Fruit fly (Drosophila melanogaster) whole organism, embryonic: ENCODE results near the gene Gycalpha99B.
A peak's percentile ranks its signal among the peaks of the same experiment; 100 is the strongest.

Experiments used
- Bdp1 ChIP-seq: fragments of 200-800 bp; sonication (Bioruptor generic); optimal IDR thresholded peaks from 3 replicates; lab custom pipeline; 2016; ENCODE audit warnings: missing biosample characterization, missing genetic modification characterization
- CG10462 ChIP-seq: fragments of 200-800 bp; sonication (Bioruptor generic); optimal IDR thresholded peaks from 2 replicates; lab custom pipeline; 2016; ENCODE audit warnings: missing biosample characterization, missing genetic modification characterization
- CG1233 ChIP-seq: fragments of 200-800 bp; sonication (Bioruptor generic); optimal IDR thresholded peaks from 4 replicates; lab custom pipeline; 2018; ENCODE audit warnings: missing biosample characterization, mild to moderate bottlenecking, missing genetic modification characterization
- CG12659 ChIP-seq: fragments of 200-800 bp; sonication (Bioruptor generic); optimal IDR thresholded peaks from 3 replicates; lab custom pipeline; 2017; ENCODE audit warnings: mild to moderate bottlenecking, missing biosample characterization, missing genetic modification reagents, missing genetic modification characterization
- CG15514 ChIP-seq: fragments of 200-800 bp; sonication (Bioruptor generic); optimal IDR thresholded peaks from 3 replicates; lab custom pipeline; 2017; ENCODE audit warnings: missing biosample characterization, missing genetic modification characterization, mild to moderate bottlenecking, moderate library complexity, missing genetic modification reagents
- CG16813 ChIP-seq: fragments of 200-800 bp; sonication (Bioruptor generic); IDR thresholded peaks from 3 replicates; pipeline ENCODE4 v1.3.6; 2022; ENCODE audit warnings: missing biosample characterization, missing genetic modification characterization; ENCODE audit not compliant: partially characterized antibody
- CG18619 ChIP-seq: fragments of 200-800 bp; sonication (Bioruptor generic); optimal IDR thresholded peaks from 3 replicates; lab custom pipeline; 2017; ENCODE audit warnings: missing biosample characterization, mild to moderate bottlenecking, missing genetic modification characterization
- CG2875 ChIP-seq: fragments of 200-800 bp; sonication (Bioruptor generic); optimal IDR thresholded peaks from 2 replicates; lab custom pipeline; 2017; ENCODE audit warnings: missing biosample characterization, mild to moderate bottlenecking, missing genetic modification characterization, missing genetic modification reagents
- CG31388 ChIP-seq: fragments of 200-800 bp; sonication (Bioruptor generic); optimal IDR thresholded peaks from 2 replicates; lab custom pipeline; 2016; ENCODE audit warnings: missing biosample characterization, missing genetic modification characterization
- CG32532 ChIP-seq: fragments of 200-800 bp; sonication (Bioruptor generic); IDR thresholded peaks from 2 replicates; pipeline ENCODE4 v1.3.6; 2022; ENCODE audit warnings: missing biosample characterization, missing genetic modification characterization
- CG32767 ChIP-seq: fragments of 200-800 bp; sonication (Bioruptor generic); IDR thresholded peaks from 2 replicates; pipeline ENCODE4 v1.3.6; 2022; ENCODE audit warnings: missing biosample characterization, missing genetic modification characterization
- CG33557 ChIP-seq: fragments of 200-800 bp; sonication (Bioruptor generic); optimal IDR thresholded peaks from 2 replicates; lab custom pipeline; 2019; ENCODE audit warnings: missing biosample characterization, mild to moderate bottlenecking, missing genetic modification characterization, moderate library complexity
- CG3726 ChIP-seq: fragments of 200-800 bp; sonication (Bioruptor generic); IDR thresholded peaks from 3 replicates; pipeline ENCODE4, ENCODE4 v1.3.6; 2022; ENCODE audit warnings: missing biosample characterization, missing genetic modification characterization
- CG4328 ChIP-seq: fragments of 200-800 bp; sonication (Bioruptor generic); optimal IDR thresholded peaks from 3 replicates; lab custom pipeline; 2017; ENCODE audit warnings: missing biosample characterization, missing genetic modification reagents, missing genetic modification characterization
- CG4360 ChIP-seq: fragments of 200-800 bp; sonication (Bioruptor generic); IDR thresholded peaks from 2 replicates; pipeline ENCODE4 v1.3.6; 2022; ENCODE audit warnings: missing biosample characterization, missing genetic modification characterization
- CG4424 ChIP-seq: fragments of 200-800 bp; sonication (Bioruptor generic); optimal IDR thresholded peaks from 3 replicates; lab custom pipeline; 2016; ENCODE audit warnings: missing biosample characterization, missing genetic modification characterization
- CG4707 ChIP-seq: fragments of 200-800 bp; sonication (Bioruptor generic); optimal IDR thresholded peaks from 2 replicates; lab custom pipeline; 2018; ENCODE audit warnings: missing biosample characterization, mild to moderate bottlenecking, missing genetic modification characterization, moderate library complexity
- CG4854 ChIP-seq: fragments of 200-800 bp; sonication (Bioruptor generic); optimal IDR thresholded peaks from 2 replicates; lab custom pipeline; 2016; ENCODE audit warnings: missing biosample characterization, missing genetic modification characterization, inconsistent platforms
- CG6813 ChIP-seq: fragments of 200-800 bp; sonication (Bioruptor generic); optimal IDR thresholded peaks from 2 replicates; lab custom pipeline; 2017; ENCODE audit warnings: missing biosample characterization, missing genetic modification characterization, mild to moderate bottlenecking, moderate library complexity, missing genetic modification reagents
- CG7271 ChIP-seq: fragments of 200-800 bp; sonication (Bioruptor generic); optimal IDR thresholded peaks from 2 replicates; lab custom pipeline; 2018; ENCODE audit warnings: missing biosample characterization, mild to moderate bottlenecking, missing genetic modification characterization, moderate library complexity
- CG8089 ChIP-seq: fragments of 200-800 bp; sonication (Bioruptor generic); optimal IDR thresholded peaks from 3 replicates; lab custom pipeline; 2016; ENCODE audit warnings: missing biosample characterization, missing genetic modification characterization
- CG8359 ChIP-seq: fragments of 200-800 bp; sonication (Bioruptor generic); optimal IDR thresholded peaks from 2 replicates; lab custom pipeline; 2017; ENCODE audit warnings: missing biosample characterization, mild to moderate bottlenecking, missing genetic modification characterization, borderline replicate concordance
- CG9609 ChIP-seq: fragments of 200-800 bp; sonication (Bioruptor generic); optimal IDR thresholded peaks from 3 replicates; lab custom pipeline; 2016; ENCODE audit warnings: missing biosample characterization, missing genetic modification characterization
- CG9817 ChIP-seq: fragments of 200-800 bp; sonication (Bioruptor generic); optimal IDR thresholded peaks from 2 replicates; lab custom pipeline; 2018; ENCODE audit warnings: missing biosample characterization, mild to moderate bottlenecking, missing genetic modification characterization, moderate library complexity
- Doc2 ChIP-seq: fragments of 200-800 bp; sonication (Bioruptor generic); IDR thresholded peaks from 2 replicates; pipeline ENCODE4 v1.3.6; 2022; ENCODE audit warnings: missing biosample characterization, missing genetic modification characterization
- HmgD ChIP-seq: fragments of 200-800 bp; sonication (Bioruptor generic); optimal IDR thresholded peaks from 3 replicates; lab custom pipeline; 2016; ENCODE audit warnings: missing biosample characterization, missing genetic modification characterization
- Hr3 ChIP-seq: fragments of 200-800 bp; sonication (Bioruptor generic); optimal IDR thresholded peaks from 3 replicates; lab custom pipeline; 2016; ENCODE audit warnings: missing biosample characterization, missing genetic modification characterization
- Jarid2 ChIP-seq: fragments of 200-800 bp; sonication (Bioruptor generic); optimal IDR thresholded peaks from 3 replicates; lab custom pipeline; 2017; ENCODE audit warnings: mild to moderate bottlenecking, missing biosample characterization, missing genetic modification reagents, missing genetic modification characterization
- Kr ChIP-seq: fragments of 200-800 bp; sonication (Bioruptor generic); optimal IDR thresholded peaks from 2 replicates; lab custom pipeline; 2017; ENCODE audit warnings: missing biosample characterization, mild to moderate bottlenecking, missing genetic modification characterization
- Lhr ChIP-seq: fragments of 200-800 bp; sonication (Bioruptor generic); optimal IDR thresholded peaks from 3 replicates; lab custom pipeline; 2017; ENCODE audit warnings: mild to moderate bottlenecking, missing biosample characterization, missing genetic modification reagents, missing genetic modification characterization
- Med ChIP-seq: fragments of 200-800 bp; sonication (Bioruptor generic); peaks from one replicate; lab custom pipeline; 2016; ENCODE audit warnings: missing biosample characterization, missing genetic modification characterization, mild to moderate bottlenecking, inconsistent platforms, moderate library complexity
- NC2α ChIP-seq: fragments of 200-800 bp; sonication (Bioruptor generic); optimal IDR thresholded peaks from 2 replicates; lab custom pipeline; 2016; ENCODE audit warnings: missing biosample characterization, missing genetic modification characterization
- Pdp1 ChIP-seq, 2 experiments: fragments of 200-800 bp; sonication (Bioruptor generic); optimal IDR thresholded peaks; 3 replicates each; lab custom pipeline; 2016; ENCODE audit warnings: missing biosample characterization in 2 of 2, missing genetic modification characterization in 2 of 2, mild to moderate bottlenecking in 1 of 2, moderate library complexity in 1 of 2
- Six4 ChIP-seq: fragments of 200-800 bp; sonication (Bioruptor generic); optimal IDR thresholded peaks from 2 replicates; lab custom pipeline; 2016; ENCODE audit warnings: missing biosample characterization, missing genetic modification characterization
- Sox102F ChIP-seq: fragments of 200-800 bp; sonication (Bioruptor generic); optimal IDR thresholded peaks from 2 replicates; lab custom pipeline; 2018; ENCODE audit warnings: missing biosample characterization, mild to moderate bottlenecking, missing genetic modification characterization, moderate library complexity
- Tbp ChIP-seq: fragments of >200 bp; optimal IDR thresholded peaks from 2 replicates; lab custom pipeline; 2018; ENCODE audit warnings: missing biosample characterization, missing genetic modification characterization
- ap ChIP-seq: fragments of 200-800 bp; sonication (Bioruptor generic); IDR thresholded peaks from 2 replicates; pipeline ENCODE4 v1.3.6; 2022; ENCODE audit warnings: missing biosample characterization, missing genetic modification characterization
- bcd ChIP-seq: fragments of 200-800 bp; sonication (Bioruptor generic); optimal IDR thresholded peaks from 2 replicates; lab custom pipeline; 2017; ENCODE audit warnings: missing biosample characterization, mild to moderate bottlenecking, missing genetic modification characterization
- bigmax ChIP-seq: fragments of 200-800 bp; sonication (Bioruptor generic); optimal IDR thresholded peaks from 2 replicates; lab custom pipeline; 2018; ENCODE audit warnings: missing biosample characterization, mild to moderate bottlenecking, missing genetic modification characterization
- cato ChIP-seq: fragments of 200-800 bp; sonication (Bioruptor generic); optimal IDR thresholded peaks from 2 replicates; lab custom pipeline; 2016; ENCODE audit warnings: missing biosample characterization, missing genetic modification characterization, borderline replicate concordance
- croc ChIP-seq: fragments of 200-800 bp; sonication (Bioruptor generic); conservative IDR thresholded peaks from 3 replicates; pipeline ENCODE4 v1.3.6; 2022; ENCODE audit warnings: missing biosample characterization, missing genetic modification characterization
- gfzf ChIP-seq: fragments of 200-800 bp; sonication (Bioruptor generic); optimal IDR thresholded peaks from 2 replicates; lab custom pipeline; 2016; ENCODE audit warnings: missing biosample characterization, mild to moderate bottlenecking, missing genetic modification characterization, moderate library complexity
- pan ChIP-seq, 4 experiments: fragments of >200 bp in 3 of 4; fragments of 200-800 bp in 1 of 4; sonication (Bioruptor generic) in 1 of 4; optimal IDR thresholded peaks in 3 of 4; IDR thresholded peaks in 1 of 4; 2 replicates each; pipeline versions ENCODE4 v1.3.6 to Lab custom; 2017 to 2022; ENCODE audit warnings: missing biosample characterization in 2 of 4, missing genetic modification characterization in 2 of 4, mixed read lengths in 1 of 4
- slbo ChIP-seq: fragments of 200-800 bp; sonication (Bioruptor generic); IDR thresholded peaks from 2 replicates; pipeline ENCODE4 v1.3.6; 2022; ENCODE audit warnings: missing biosample characterization, missing genetic modification characterization
- sna ChIP-seq: fragments of 200-800 bp; sonication (Bioruptor generic); IDR thresholded peaks from 2 replicates; pipeline ENCODE4 v1.3.6; 2022; ENCODE audit warnings: missing biosample characterization, missing genetic modification characterization; ENCODE audit not compliant: partially characterized antibody
- tin ChIP-seq: fragments of 200-800 bp; sonication (Bioruptor generic); optimal IDR thresholded peaks from 3 replicates; lab custom pipeline; 2016; ENCODE audit warnings: missing biosample characterization, missing genetic modification characterization
- trem ChIP-seq: fragments of 200-800 bp; optimal IDR thresholded peaks from 3 replicates; lab custom pipeline; 2019; ENCODE audit warnings: missing biosample characterization, mild to moderate bottlenecking, missing genetic modification characterization, moderate library complexity
- vnd ChIP-seq: fragments of 200-800 bp; sonication (Bioruptor generic); IDR thresholded peaks from 3 replicates; pipeline ENCODE4 v1.3.6; 2022; ENCODE audit warnings: missing biosample characterization, missing genetic modification characterization; ENCODE audit not compliant: partially characterized antibody

Gycalpha99B gene

dm6 chr3R:29725577-29726240, 43.4 kb downstream of the Gycalpha99B start, which contains the start of gene Kul (continued):
- no peak for TF ChIP-seq CG3726 (GFP tag; lab: Robert Waterston, UW)
- TF ChIP-seq CG1233 = peak; percentile 11
- TF ChIP-seq CG32767 = no peak
- peak; percentile 45 for TF ChIP-seq CG15514 (GFP tag; lab: Kevin White, UChicago)
- TF ChIP-seq tin = no peak
- no peak for TF ChIP-seq CG4360 (GFP tag; lab: Robert Waterston, UW)
- TF ChIP-seq gfzf (GFP tag; lab: Kevin White, UChicago) = peak; percentile 87
- peak; percentile 40 for TF ChIP-seq CG32532
- TF ChIP-seq Lhr (GFP tag; lab: Kevin White, UChicago) = peak; percentile 50
- no peak for TF ChIP-seq CG33557 (GFP tag; lab: Kevin White, UChicago)
- TF ChIP-seq Med (GFP tag; lab: Kevin White, UChicago) = peak; percentile 84
- no peak for TF ChIP-seq CG2875 (GFP tag; lab: Kevin White, UChicago)
- TF ChIP-seq Kr (GFP tag; lab: Kevin White, UChicago) = no peak
- no peak for TF ChIP-seq sna (GFP tag; lab: Robert Waterston, UW)
- peak; percentile 2 for TF ChIP-seq bcd (GFP tag; lab: Kevin White, UChicago)
- no peak for TF ChIP-seq CG4328 (GFP tag; lab: Kevin White, UChicago)
- TF ChIP-seq CG12659 (GFP tag; lab: Kevin White, UChicago) = peak; percentile 55
- no peak for TF ChIP-seq Hr3 (GFP tag; lab: Kevin White, UChicago)
- TF ChIP-seq CG4707 (GFP tag; lab: Kevin White, UChicago) = peak; percentile 48
- TF ChIP-seq Pdp1 (GFP tag; optimal IDR thresholded peaks at IDR 0.05; lab: Kevin White, UChicago) = no peak
- no peak for TF ChIP-seq CG4424 (GFP tag; lab: Kevin White, UChicago)
- no peak for TF ChIP-seq Tbp (GFP tag; lab: Kevin White, UChicago)
- no peak for TF ChIP-seq bigmax (GFP tag; lab: Kevin White, UChicago)
- TF ChIP-seq ap (GFP tag; lab: Robert Waterston, UW) = 0 out of 2 replicates have a peak, but pooled peaks have one; percentile 15
- TF ChIP-seq CG7271 = no peak
- no peak for TF ChIP-seq CG31388 (GFP tag; lab: Kevin White, UChicago)
- peak; percentile 4 for TF ChIP-seq Jarid2 (GFP tag; lab: Kevin White, UChicago)
- peak; percentile 50; the same call in 2 of the 3 replicates for TF ChIP-seq CG16813 (GFP tag; lab: Robert Waterston, UW)
- no peak for TF ChIP-seq CG10462
- TF ChIP-seq Sox102F (GFP tag; lab: Kevin White, UChicago) = no peak
- TF ChIP-seq cato (GFP tag; lab: Kevin White, UChicago) = no peak
- no peak for TF ChIP-seq CG8089 (GFP tag; lab: Kevin White, UChicago)
- TF ChIP-seq HmgD (GFP tag; lab: Kevin White, UChicago) = peak; percentile 50
- TF ChIP-seq CG9817 (tag; lab: Kevin White, UChicago) = no peak
- TF ChIP-seq trem = peak; percentile 27
- no peak for TF ChIP-seq Doc2 (GFP tag; lab: Robert Waterston, UW)
- no peak for TF ChIP-seq Bdp1 (GFP tag; lab: Kevin White, UChicago)
- 0 out of 3 replicates have a peak, but pooled peaks have one; percentile 13 for TF ChIP-seq vnd (GFP tag; lab: Robert Waterston, UW)
- peak; percentile 46; the same call in 1 of the 2 replicates for TF ChIP-seq slbo (GFP tag; lab: Robert Waterston, UW)
- TF ChIP-seq CG4854 (GFP tag; lab: Kevin White, UChicago) = no peak
- no peak for TF ChIP-seq NC2α
- no peak for TF ChIP-seq CG8359 (GFP tag; lab: Kevin White, UChicago)
- no peak for TF ChIP-seq Six4 (GFP tag; lab: Kevin White, UChicago)
- peak; percentile 18 for TF ChIP-seq CG18619 (GFP tag; lab: Kevin White, UChicago)
- TF ChIP-seq CG9609 (GFP tag; lab: Kevin White, UChicago) = peak; percentile 20
- TF ChIP-seq pan (optimal IDR thresholded peaks at IDR 0.05; lab: Kevin White, UChicago) = no peak
- peak in 1 of 2 experiments; percentile 36 for TF ChIP-seq pan (GFP tag; optimal IDR thresholded peaks at IDR 0.05 in 1 of 2, IDR thresholded peaks at IDR 0.05 in 1 of 2)
- TF ChIP-seq croc = no peak
- no peak for TF ChIP-seq CG6813
